Worm (Caenorhabditis elegans) whole organism, L4/young adult: ENCODE data around the gene ttr-16.

Experiments
- W03F9.2 ChIP-seq: fragments of 150-350 bp; optimal IDR thresholded peaks from 2 replicates; lab custom pipeline; 2014; ENCODE audit warnings: missing biosample characterization, missing genetic modification characterization
- dao-5 ChIP-seq: sonication (generic microtip); optimal IDR thresholded peaks from 2 replicates; lab custom pipeline; 2016; ENCODE audit warnings: missing genotype, missing genetic modification characterization, moderate library complexity, missing compliant biosample characterization

DNA sequence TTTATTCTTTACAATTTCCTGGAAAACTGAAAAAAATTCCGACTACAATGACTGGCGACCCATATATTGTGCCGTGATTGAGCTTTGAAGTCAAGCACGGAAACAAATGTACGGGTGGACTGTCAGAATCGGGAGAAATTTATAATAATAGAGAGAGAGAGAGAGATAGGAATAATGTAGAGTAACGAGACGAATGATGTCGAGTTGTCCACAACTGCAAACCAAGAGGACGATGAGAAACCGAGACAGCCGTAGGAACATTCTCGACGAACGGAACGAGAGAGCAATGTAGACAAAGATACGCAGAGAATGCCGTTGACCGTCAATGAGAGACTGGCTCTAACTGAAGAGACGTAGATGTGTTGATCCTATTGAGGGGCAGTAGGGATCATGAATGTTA is 36.4 kb downstream of the ttr-16 start:
- TF ChIP-seq W03F9.2 (tag; lab: Kevin White, UChicago) (peak; percentile 68), dao-5 (peak; percentile 5)
